Worm (Caenorhabditis elegans) whole organism, late embryonic: Measurements from ENCODE around the gene R13A1.5.

Experiments
- ahr-1 ChIP-seq: sonication (generic microtip); optimal IDR thresholded peaks from 2 replicates; lab custom pipeline; 2016; ENCODE audit warnings: missing genetic modification characterization, missing compliant biosample characterization
- fkh-10 ChIP-seq: fragments of 150-350 bp; optimal IDR thresholded peaks from 2 replicates; lab custom pipeline; 2014; ENCODE audit warnings: missing biosample characterization, missing genetic modification reagents, missing genetic modification characterization
- rnt-1 ChIP-seq: sonication (generic microtip); optimal IDR thresholded peaks from 2 replicates; lab custom pipeline; 2016; ENCODE audit warnings: missing genetic modification characterization, missing compliant biosample characterization
- sdc-2 ChIP-seq: sonication (generic microtip); optimal IDR thresholded peaks from 2 replicates; lab custom pipeline; 2016; ENCODE audit warnings: missing genotype, missing genetic modification characterization, missing compliant biosample characterization
- ztf-16 ChIP-seq: sonication (generic microtip); optimal IDR thresholded peaks from 2 replicates; lab custom pipeline; 2017; ENCODE audit warnings: missing genetic modification characterization, missing compliant biosample characterization

- TF ChIP-seq ahr-1 (no peak), sdc-2 (tag; lab: Kevin White, UChicago) (no peak), rnt-1 (tag; lab: Kevin White, UChicago) (no peak), fkh-10 (no peak), ztf-16 (tag; lab: Kevin White, UChicago) (no peak)
Measured at ce11 chrIV:7190409-7190808, 1.2 kb downstream of the R13A1.5 start.
